Worm (Caenorhabditis elegans) whole organism, dauer: ENCODE measurements around the gene ver-1.
"Not testable (repeated sequence)": the region's sequence is repeated elsewhere in the genome, so short reads cannot be mapped to it uniquely, and the experiment has no call there.

ENCODE experiments used
- unc-62 ChIP-seq: sonication (generic microtip); optimal IDR thresholded peaks from 2 replicates; lab custom pipeline; 2017; ENCODE audit warnings: missing biosample characterization, missing genetic modification reagents, missing genetic modification characterization

The ver-1 gene

ce11 chrIII:156645-157044 is at the start of gene ver-1, which contains the start of gene zig-13:
ver-1 (plus strand) TSS chrIII:156824.
zig-13 (minus strand) TSS chrIII:156745.
- no peak for TF ChIP-seq unc-62

- TF ChIP-seq unc-62, result no peak
These were observed 42.0 kb upstream of the ver-1 start, which contains the start of gene C29F9.6 for ce11 chrIII:114603-115002. C29F9.6 (plus strand) TSS chrIII:114903.

ce11 chrIII:117210-117609 is 39.4 kb upstream of the ver-1 start, which contains the start of gene C29F9.5:
C29F9.5 (plus strand) TSS chrIII:117510.
- no peak for TF ChIP-seq unc-62

DNA sequence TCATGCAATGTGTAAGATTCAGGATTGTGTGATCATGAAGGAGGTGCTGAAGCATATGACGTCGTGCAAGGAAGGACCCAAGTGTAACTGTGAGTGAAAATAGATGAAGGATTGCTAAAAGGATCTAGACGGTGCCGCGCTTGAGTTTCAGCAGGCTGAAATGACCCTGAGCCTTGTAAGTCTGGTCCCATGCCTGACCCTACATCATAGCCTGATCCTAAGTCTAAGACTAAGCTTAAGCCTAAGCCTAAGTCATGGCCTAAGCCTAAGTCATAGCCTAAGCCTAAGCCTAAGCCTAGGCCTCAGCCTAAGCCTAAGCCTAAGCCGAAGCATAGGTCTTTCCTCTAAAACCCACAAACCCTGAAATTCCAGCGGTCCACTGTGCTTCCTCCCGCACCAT is 38.8 kb upstream of the ver-1 start:
- no peak for TF ChIP-seq unc-62

DNA sequence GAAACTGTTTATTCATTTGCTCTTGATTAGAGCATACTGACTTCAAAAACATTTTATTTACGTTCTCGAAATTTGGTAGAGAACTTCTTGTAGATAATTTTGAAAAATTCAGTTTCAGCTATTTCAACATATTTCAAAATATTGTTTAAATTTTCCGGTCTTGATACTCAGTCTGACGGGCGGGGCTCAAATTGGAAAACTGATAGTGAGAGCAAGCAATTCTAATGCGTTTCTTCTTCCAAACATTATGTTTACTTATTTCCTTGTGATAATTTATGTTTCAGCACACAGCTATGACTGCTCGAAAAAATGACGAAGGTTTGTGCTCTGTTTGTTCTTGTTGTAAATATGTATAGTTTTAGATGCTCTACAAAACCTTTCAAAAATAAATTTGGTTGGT is 36.4 kb upstream of the ver-1 start, which contains the start of gene pals-24:
TSS of gene pals-24 (plus strand) at position 237 of the 400 bp plus-strand sequence.
- no peak for TF ChIP-seq unc-62

DNA sequence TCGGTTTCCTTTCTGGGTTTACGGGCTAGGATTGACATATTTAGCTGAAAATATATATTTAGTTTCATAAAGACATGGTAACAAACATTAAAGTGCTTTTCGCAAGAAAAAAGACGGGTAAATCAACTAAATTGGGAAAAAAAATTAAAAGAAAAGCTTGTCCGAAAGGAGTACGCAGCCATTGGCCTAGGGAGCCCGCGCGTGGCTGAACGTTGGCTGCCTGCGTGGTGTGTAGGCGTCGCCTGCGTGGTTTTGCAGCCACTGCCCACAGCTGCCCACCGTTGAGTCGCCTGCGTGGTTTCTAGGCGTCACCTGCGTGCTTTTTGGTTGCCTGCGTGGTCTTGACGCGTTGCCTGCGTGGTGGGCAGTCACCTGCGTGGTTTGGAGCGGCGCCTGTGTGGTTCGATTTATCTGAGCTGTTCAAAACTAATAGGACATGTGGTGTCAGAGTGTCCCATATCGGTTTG is 34.6 kb upstream of the ver-1 start, which contains the start of gene C29F9.12:
TSS of gene C29F9.12 (minus strand) at position 51 of the 467 bp plus-strand sequence.
- TF ChIP-seq unc-62, result not testable (repeated sequence)

- no peak for TF ChIP-seq unc-62
These were observed 32.1 kb upstream of the ver-1 start, which contains the start of gene pals-23 for ce11 chrIII:124478-124877. pals-23 (plus strand) TSS chrIII:124778.

DNA sequence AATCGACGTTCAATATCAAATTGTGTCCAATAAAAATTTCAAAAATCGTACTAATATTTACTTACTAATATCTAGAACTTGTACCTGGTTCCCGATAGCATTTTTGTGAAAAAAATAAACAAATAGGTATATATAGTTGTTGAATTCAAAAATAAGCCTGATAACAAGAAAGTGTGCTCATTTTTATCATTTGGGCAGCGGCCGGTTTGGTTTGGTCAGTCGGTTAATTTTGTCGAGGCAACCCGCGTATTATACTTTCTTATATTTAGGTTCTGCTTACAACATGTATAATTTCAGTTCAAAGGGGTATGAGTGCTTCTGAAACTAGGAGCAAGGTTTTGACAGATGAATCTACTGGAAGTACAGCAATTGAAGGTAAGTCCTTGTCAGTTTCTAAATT is 26.0 kb upstream of the ver-1 start, which contains the start of the genes nhr-280 and C29F9.2:
TSS of gene nhr-280 (minus strand) at position 101 of the 400 bp plus-strand sequence.
TSS of gene C29F9.2 (plus strand) at position 298 of the 400 bp plus-strand sequence.
- TF ChIP-seq unc-62, result no peak

DNA sequence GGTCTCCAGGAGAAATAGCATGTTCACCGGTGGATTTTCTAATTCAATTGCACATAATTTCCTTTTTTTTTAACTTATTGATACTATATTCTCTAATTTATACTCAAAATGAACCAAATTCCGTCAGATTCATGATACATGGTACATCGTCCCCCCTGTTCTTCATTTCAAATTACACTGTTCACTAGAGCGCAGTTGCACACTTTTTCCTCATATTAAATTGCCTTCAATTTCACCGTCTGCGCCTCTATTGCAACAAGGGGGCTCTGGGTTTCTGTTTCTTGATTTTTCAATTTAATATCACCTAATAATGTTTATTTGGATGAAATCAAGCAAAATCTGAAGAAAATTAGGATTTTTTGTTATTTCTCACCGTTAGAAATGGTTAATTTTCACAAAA is 25.0 kb upstream of the ver-1 start:
- TF ChIP-seq unc-62, result no peak

ce11 chrIII:132118-132517 is 24.5 kb upstream of the ver-1 start, which contains the start of gene pals-22:
pals-22 (plus strand) TSS chrIII:132418.
- no peak for TF ChIP-seq unc-62

DNA sequence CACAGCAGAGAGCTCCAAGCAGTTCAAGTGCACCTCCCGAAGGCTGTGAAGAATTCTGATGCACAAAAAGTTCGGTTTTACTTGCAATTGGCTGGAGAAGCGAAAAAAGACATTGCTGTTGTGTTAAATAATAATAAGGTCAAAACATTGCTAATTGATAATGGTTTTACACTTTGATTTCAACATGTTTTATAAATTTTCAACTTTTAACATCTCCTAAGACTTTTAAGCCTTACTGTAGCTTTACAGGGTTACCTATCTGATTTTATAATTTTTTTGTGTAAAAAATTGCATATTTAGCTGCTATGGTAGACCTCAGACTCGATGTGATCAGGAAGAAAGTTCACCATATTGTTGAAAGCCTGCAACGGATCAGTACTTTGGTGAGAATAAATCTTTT is 22.4 kb upstream of the ver-1 start, which contains the start of gene pals-25:
TSS of gene pals-25 (plus strand) at position 301 of the 400 bp plus-strand sequence.
- no peak for TF ChIP-seq unc-62

ce11 chrIII:140904-141303 is 15.7 kb upstream of the ver-1 start, which contains the start of gene fbxb-81:
fbxb-81 (minus strand) TSS chrIII:141217.
- no peak for TF ChIP-seq unc-62

DNA sequence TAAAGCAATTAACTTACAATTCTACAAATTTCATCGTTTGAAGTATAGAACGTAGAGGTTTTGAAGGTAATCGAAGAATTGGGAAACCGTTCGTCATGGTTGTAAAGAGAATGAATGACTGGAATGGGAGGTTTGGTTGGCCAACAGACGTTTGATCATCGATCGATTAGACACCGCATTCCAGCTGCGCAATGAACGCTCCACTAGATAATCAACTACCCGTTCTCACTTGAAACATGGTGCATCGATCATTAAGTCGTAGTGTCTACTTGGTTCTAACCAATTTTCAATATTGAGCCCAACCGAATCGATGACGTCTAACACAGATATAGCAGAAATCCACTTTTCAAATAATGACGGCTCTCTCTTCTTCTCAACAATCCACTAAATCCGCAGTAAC is 13.5 kb upstream of the ver-1 start, which contains the start of gene fbxb-82:
TSS of gene fbxb-82 (minus strand) at position 101 of the 400 bp plus-strand sequence.
- no peak for TF ChIP-seq unc-62

- no peak for TF ChIP-seq unc-62
These were observed 11.5 kb upstream of the ver-1 start, which contains the start of the genes T17A3.12 and fbxb-83 for ce11 chrIII:145078-145477. T17A3.12 (minus strand) TSS chrIII:145178. fbxb-83 (minus strand) TSS chrIII:145211.

DNA sequence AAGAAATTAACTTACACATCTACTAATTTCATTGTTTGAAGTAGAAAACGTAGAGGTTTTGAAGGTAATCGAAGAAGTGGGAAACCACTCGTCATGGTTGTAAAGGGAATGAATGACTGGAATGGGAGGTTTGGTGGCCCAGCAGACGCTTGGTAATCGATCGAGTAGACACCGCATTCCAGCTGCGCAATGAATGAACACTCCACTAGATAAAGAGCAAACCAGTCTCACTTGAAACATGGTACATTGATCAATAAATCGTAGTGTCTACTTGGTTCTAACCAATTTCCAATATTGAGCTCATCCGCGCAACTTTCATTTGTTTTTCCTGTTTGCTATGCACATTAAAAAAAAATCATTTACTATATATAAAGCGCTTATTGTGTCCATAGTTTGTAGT is 10.3 kb upstream of the ver-1 start, which contains the start of gene fbxb-84:
TSS of gene fbxb-84 (minus strand) at position 101 of the 400 bp plus-strand sequence.
- TF ChIP-seq unc-62, result no peak

ce11 chrIII:147570-148076 is 9.0 kb upstream of the ver-1 start, which contains the start of gene sqst-5:
sqst-5 (minus strand) TSS chrIII:147620.
- no peak for TF ChIP-seq unc-62

ce11 chrIII:149132-149531 is 7.5 kb upstream of the ver-1 start:
- no peak for TF ChIP-seq unc-62

ce11 chrIII:151084-151483 is 5.5 kb upstream of the ver-1 start:
- TF ChIP-seq unc-62, result no peak
